Worm (Caenorhabditis elegans) whole organism, L2 larva: Measurements from ENCODE around the gene ptrn-1.
A peak's percentile ranks its signal among the peaks of the same experiment; 100 is the strongest.

Source experiments
- C34F6.9 ChIP-seq: fragments of 150-350 bp; optimal IDR thresholded peaks from 2 replicates; lab custom pipeline; 2014; ENCODE audit warnings: missing biosample characterization, missing genetic modification characterization
- alr-1 ChIP-seq: fragments of 150-350 bp; optimal IDR thresholded peaks from 2 replicates; lab custom pipeline; 2014; ENCODE audit warnings: missing biosample characterization, missing genetic modification characterization
- fos-1 ChIP-seq: fragments of 150-350 bp; optimal IDR thresholded peaks from 2 replicates; lab custom pipeline; 2014; ENCODE audit warnings: missing biosample characterization, missing genetic modification characterization
- lin-11 ChIP-seq: fragments of 150-350 bp; sonication (generic microtip); optimal IDR thresholded peaks from 2 replicates; lab custom pipeline; 2014; ENCODE audit warnings: missing biosample characterization, missing genetic modification characterization, inconsistent platforms, mixed read lengths
- lin-13 ChIP-seq: fragments of 150-350 bp; optimal IDR thresholded peaks from 2 replicates; lab custom pipeline; 2014; ENCODE audit warnings: missing biosample characterization, missing genetic modification reagents, missing genetic modification characterization
- mab-5 ChIP-seq: fragments of 150-350 bp; optimal IDR thresholded peaks from 2 replicates; lab custom pipeline; 2014; ENCODE audit warnings: missing biosample characterization, missing genetic modification characterization
- mdl-1 ChIP-seq, 2 experiments: fragments of 150-350 bp in 1 of 2; sonication (generic microtip) in 1 of 2; optimal IDR thresholded peaks; 2 replicates each; lab custom pipeline; 2017; ENCODE audit warnings: missing biosample characterization in 2 of 2, missing genetic modification characterization in 2 of 2
- nhr-11 ChIP-seq: fragments of 150-350 bp; optimal IDR thresholded peaks from 2 replicates; lab custom pipeline; 2014; ENCODE audit warnings: missing biosample characterization, missing genetic modification characterization
- nhr-21 ChIP-seq: fragments of 150-350 bp; optimal IDR thresholded peaks from 2 replicates; lab custom pipeline; 2014; ENCODE audit warnings: missing biosample characterization, missing genetic modification characterization
- nhr-237 ChIP-seq: fragments of 150-350 bp; optimal IDR thresholded peaks from 2 replicates; lab custom pipeline; 2014; ENCODE audit warnings: missing biosample characterization, missing genetic modification characterization
- peb-1 ChIP-seq: fragments of 150-350 bp; optimal IDR thresholded peaks from 2 replicates; lab custom pipeline; 2014; ENCODE audit warnings: missing biosample characterization, missing genetic modification characterization
- sem-4 ChIP-seq: fragments of 150-350 bp; optimal IDR thresholded peaks from 2 replicates; lab custom pipeline; 2014; ENCODE audit warnings: missing biosample characterization, missing genetic modification reagents, missing genetic modification characterization
- unc-39 ChIP-seq: fragments of 150-350 bp; optimal IDR thresholded peaks from 2 replicates; lab custom pipeline; 2014; ENCODE audit warnings: missing biosample characterization, missing genetic modification characterization
- zag-1 ChIP-seq: fragments of 150-350 bp; optimal IDR thresholded peaks from 2 replicates; lab custom pipeline; 2014; ENCODE audit warnings: missing biosample characterization, missing genetic modification characterization
- ztf-1 ChIP-seq: fragments of 200-800 bp; sonication (Bioruptor generic); conservative IDR thresholded peaks from 2 replicates; pipeline ENCODE4 v1.3.6; 2022; ENCODE audit warnings: missing genetic modification characterization, missing compliant biosample characterization

The ptrn-1 gene

ce11 chrX:16988367-16988766, 41.7 kb downstream of the ptrn-1 start:
- TF ChIP-seq mab-5 (tag; lab: Kevin White, UChicago) (peak; percentile 18), unc-39 (tag; lab: Kevin White, UChicago) (no peak)
- TF ChIP-seq, all 48 proteins: peak for 1

DNA sequence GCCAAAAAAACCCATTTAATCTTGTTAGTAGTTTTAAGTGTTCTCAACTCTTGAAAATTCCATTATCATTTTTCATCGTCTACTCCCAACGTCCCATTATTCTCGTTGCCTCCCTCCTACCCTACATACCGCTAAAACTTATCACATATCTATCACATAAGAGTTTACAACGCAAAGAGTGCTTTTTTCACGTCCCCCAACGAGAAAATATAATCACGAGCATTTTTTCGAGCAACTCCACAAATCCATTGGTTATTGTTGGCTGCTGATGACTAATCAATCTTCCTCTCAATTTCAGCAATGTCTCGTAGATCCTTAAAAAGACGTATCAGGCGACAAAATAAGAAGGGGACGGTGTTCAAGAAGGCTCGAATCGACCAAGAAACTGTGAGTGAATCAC, 51.7 kb downstream of the ptrn-1 start, which contains the start of gene mbl-1:
Gene mbl-1, plus strand, starts transcription at position 301 of the 400 bp plus-strand sequence.
- TF ChIP-seq ztf-1 (GFP tag; lab: Robert Waterston, UW) (no peak), lin-11 (tag; lab: Kevin White, UChicago) (no peak)
- TF ChIP-seq, all 48 proteins: peak for 0

DNA sequence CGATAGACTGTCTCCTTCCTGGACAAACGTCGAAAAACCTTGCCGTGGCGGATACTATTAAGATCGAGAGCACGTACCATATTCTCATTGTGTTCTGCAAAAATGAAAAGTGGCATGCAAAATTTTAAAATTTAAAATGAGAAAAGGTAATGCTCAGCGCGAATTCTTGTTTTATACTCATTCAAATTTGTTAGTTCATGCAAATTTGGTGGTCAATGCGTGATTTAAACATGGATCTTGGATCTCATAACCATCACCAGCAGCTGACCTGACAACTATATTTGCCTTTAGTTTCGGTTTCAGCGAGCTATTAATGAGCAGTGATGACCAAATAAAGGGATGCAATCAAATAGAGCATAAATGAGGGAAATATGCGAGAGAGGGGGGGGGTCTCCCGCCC, 54.0 kb downstream of the ptrn-1 start, which contains the start of gene F52G3.5:
Gene F52G3.5, minus strand, starts transcription at position 101 of the 400 bp plus-strand sequence.
- TF ChIP-seq nhr-237 (tag; lab: Kevin White, UChicago), result no peak
- TF ChIP-seq peb-1 (tag; lab: Kevin White, UChicago), result no peak
- no peak for TF ChIP-seq mdl-1 (tag; optimal IDR thresholded peaks at IDR 0.05; lab: Kevin White, UChicago)
- no peak for TF ChIP-seq sem-4
- no peak for TF ChIP-seq mab-5 (tag; lab: Kevin White, UChicago)
- TF ChIP-seq nhr-11 (tag; lab: Kevin White, UChicago), result no peak
- TF ChIP-seq nhr-21 (tag; lab: Kevin White, UChicago), result no peak
- no peak for TF ChIP-seq C34F6.9
- TF ChIP-seq alr-1 (tag; lab: Kevin White, UChicago), result no peak
- no peak for TF ChIP-seq lin-13
- no peak for TF ChIP-seq fos-1
- no peak for TF ChIP-seq zag-1 (tag; lab: Kevin White, UChicago)
